Worm (Caenorhabditis elegans): ENCODE results near the gene gpa-4.

- TF ChIP-seq T22C8.4 (GFP tag; IDR thresholded peaks at IDR 0.05) = no peak
- TF ChIP-seq klf-2 (GFP tag; conservative IDR thresholded peaks at IDR 0.05) = no peak
- TF ChIP-seq cog-1 (tag; optimal IDR thresholded peaks at IDR 0.05) = no peak
- TF ChIP-seq flt-1 (GFP tag; IDR thresholded peaks at IDR 0.05) = no peak
These were observed 24.1 kb downstream of the gpa-4 start for ce11 chrIV:425546-425945.

All from whole organism, midembryonic.